Worm (Caenorhabditis elegans) whole organism, L4/young adult: ENCODE data around the gene dhhc-13.

Source experiments
- W03F9.2 ChIP-seq: fragments of 150-350 bp; optimal IDR thresholded peaks from 2 replicates; lab custom pipeline; 2014; ENCODE audit warnings: missing biosample characterization, missing genetic modification characterization
- dao-5 ChIP-seq: sonication (generic microtip); optimal IDR thresholded peaks from 2 replicates; lab custom pipeline; 2016; ENCODE audit warnings: missing genotype, missing genetic modification characterization, moderate library complexity, missing compliant biosample characterization
- him-1 ChIP-seq: sonication (generic microtip); optimal IDR thresholded peaks from 2 replicates; lab custom pipeline; 2016; ENCODE audit warnings: missing genotype, missing genetic modification reagents, missing genetic modification characterization, missing compliant biosample characterization

ce11 chrIV:5944172-5944571 lies 27.0 kb downstream of the dhhc-13 start:
- TF ChIP-seq him-1 (tag; lab: Kevin White, UChicago): no peak
- TF ChIP-seq W03F9.2 (tag; lab: Kevin White, UChicago): no peak
- TF ChIP-seq dao-5: no peak
